Fruit fly (Drosophila melanogaster): ENCODE data around the gene CG15531.

DNA sequence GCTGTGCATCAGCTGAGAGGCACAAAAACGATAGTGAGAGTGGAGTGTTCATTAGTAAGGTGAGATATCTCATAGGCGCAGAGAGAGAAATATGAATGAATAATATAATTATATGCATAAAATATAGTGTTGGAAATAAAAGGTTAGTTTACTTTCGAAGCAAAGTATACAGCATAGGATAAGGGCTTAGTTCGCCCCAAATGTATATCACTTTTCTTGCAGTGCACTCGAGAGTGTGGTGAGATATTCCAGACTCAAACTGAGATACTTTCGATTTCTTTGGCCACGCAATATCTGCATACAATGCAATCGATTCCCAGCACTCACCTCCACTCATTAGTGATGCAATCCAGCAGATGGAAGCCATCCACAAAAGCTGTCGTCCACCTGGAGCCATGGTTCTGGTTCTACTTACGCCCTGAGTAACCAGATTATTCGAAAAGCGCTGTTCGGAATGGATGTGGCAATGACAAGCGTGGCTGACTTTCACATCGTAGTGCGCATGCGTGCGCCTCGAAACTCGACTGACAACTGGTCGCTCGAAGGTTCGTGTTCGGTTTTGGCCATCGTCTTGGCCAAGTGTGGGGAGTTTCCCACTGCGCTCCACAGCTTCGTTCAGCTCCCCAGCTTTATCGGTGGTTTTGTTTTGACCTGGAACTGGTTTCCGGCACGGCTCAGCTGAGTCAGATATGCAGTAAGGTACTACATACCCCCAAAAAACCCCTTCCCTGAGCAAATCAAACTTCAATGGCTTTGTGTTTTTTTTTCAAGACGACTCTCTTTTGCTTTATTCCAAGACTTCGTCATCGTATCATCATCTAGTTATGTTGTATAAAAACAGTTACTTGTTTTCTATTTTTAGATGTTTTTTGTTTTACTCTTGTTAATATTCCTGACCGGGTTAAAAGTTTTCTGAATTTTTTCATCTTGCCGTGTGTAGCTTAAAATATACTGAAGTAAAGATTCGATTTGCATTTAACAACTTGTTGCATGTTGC, 25.1 kb downstream of the CG15531 start, which contains the start of gene Rsod:
- TF ChIP-seq CG7101 (tag; optimal IDR thresholded peaks at IDR 0.05): no peak
- TF ChIP-seq tj (GFP tag; optimal IDR thresholded peaks at IDR 0.05): no peak
- TF ChIP-seq kay (GFP tag; ENCODE audit: borderline replicate concordance): no peak
- no peak for TF ChIP-seq CG1620 (GFP tag; optimal IDR thresholded peaks at IDR 0.05)
- no peak for TF ChIP-seq CG11617 (GFP tag; optimal IDR thresholded peaks at IDR 0.05)
- no peak for TF ChIP-seq ovo (GFP tag; optimal IDR thresholded peaks at IDR 0.05)
- no peak for TF ChIP-seq CG5204 (GFP tag; optimal IDR thresholded peaks at IDR 0.05)
- TF ChIP-seq toe (GFP tag; optimal IDR thresholded peaks at IDR 0.05): no peak
- no peak for TF ChIP-seq cic (GFP tag; optimal IDR thresholded peaks at IDR 0.05)
- TF ChIP-seq pad (GFP tag; optimal IDR thresholded peaks at IDR 0.05): no peak
- TF ChIP-seq CG7045 (GFP tag; optimal IDR thresholded peaks at IDR 0.05): no peak

Data from whole organism, adult.